Fruit fly (Drosophila melanogaster): Measurements from ENCODE around the gene Pgant5.

Gene Pgant5

DNA sequence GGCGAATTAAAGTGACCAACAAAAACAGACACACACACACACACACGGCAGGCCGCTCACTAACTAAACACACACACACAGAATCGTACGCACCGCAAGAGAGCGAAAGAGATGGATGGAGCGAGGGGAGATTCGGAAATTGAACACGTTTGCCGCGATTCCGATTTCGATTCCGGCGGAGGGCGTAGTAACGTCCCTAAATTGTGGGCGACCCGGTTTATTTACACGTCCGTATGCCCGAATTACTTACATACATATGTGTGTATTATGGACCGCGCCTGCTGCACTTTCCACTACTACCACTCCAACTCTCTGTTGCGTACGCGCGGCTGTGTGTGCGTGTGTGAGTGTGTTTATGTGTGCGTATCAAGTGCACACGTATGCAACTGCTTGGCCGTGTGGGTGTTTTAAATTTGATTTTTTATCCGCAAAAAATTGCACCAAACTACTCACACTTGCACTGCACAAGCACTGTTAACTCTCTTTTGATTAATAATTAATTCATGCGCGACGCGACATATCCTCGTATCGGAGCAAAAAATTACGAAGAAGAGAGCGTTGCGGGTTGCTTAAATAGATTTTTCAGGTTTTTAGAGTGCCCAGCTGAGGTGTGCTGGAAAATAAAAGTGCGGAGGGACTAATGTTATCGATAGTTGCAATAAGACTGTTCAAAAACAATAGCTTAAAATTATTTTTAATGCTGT is at the start of gene Pgant5:
TSS of gene Pgant5 (minus strand) at position 601 of the 704 bp plus-strand sequence.
- TF ChIP-seq usp (GFP tag; optimal IDR thresholded peaks at IDR 0.05) (no peak), CG8478 (optimal IDR thresholded peaks at IDR 0.05) (peak; percentile 92)

DNA sequence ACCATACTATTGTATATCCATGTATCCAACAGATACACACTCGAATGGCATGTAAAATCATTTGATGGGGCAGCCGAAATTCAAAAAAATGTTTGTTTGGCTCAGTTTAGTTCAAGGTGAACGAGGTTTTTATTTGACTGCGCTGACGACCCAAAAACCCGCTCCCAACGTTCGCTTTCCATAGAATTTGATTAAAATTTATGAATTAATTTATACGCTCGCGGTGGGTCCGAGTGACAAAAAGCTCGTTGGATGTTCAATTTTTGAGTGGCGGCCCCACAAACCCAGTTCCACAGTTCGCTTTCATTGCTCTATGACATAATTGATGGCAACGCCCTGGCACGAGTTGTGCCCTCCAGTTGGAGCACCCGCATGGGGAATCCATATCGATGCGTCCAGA is 26.2 kb upstream of the Pgant5 start:
- TF ChIP-seq CG8478 (optimal IDR thresholded peaks at IDR 0.05) (no peak), usp (GFP tag; optimal IDR thresholded peaks at IDR 0.05) (no peak), pan (optimal IDR thresholded peaks at IDR 0.05) (no peak), EcR (GFP tag; optimal IDR thresholded peaks at IDR 0.05) (no peak), Dll (optimal IDR thresholded peaks at IDR 0.05) (no peak), psq (optimal IDR thresholded peaks at IDR 0.05) (no peak)

DNA sequence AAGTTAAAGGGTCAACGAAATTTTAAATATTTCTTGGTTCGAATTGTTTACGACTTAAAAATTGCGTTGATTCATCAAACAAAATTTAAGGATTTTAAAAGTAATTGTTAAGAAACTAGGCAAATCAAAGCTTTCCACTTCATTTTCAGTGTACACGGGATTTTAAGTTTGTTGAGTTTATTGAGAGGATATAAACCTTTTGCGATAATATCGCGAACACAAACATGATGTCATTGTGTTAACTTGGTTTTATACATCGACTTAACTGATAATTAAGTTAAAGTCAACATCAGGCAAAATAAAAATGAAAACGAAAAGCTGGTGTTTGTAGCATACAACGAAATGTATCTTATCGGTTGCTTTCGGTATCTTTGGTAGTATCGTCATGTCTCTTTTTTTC is 23.7 kb upstream of the Pgant5 start:
- TF ChIP-seq pan (optimal IDR thresholded peaks at IDR 0.05) (no peak), Dll (optimal IDR thresholded peaks at IDR 0.05) (no peak), CG8478 (optimal IDR thresholded peaks at IDR 0.05) (no peak), psq (optimal IDR thresholded peaks at IDR 0.05) (no peak)

DNA sequence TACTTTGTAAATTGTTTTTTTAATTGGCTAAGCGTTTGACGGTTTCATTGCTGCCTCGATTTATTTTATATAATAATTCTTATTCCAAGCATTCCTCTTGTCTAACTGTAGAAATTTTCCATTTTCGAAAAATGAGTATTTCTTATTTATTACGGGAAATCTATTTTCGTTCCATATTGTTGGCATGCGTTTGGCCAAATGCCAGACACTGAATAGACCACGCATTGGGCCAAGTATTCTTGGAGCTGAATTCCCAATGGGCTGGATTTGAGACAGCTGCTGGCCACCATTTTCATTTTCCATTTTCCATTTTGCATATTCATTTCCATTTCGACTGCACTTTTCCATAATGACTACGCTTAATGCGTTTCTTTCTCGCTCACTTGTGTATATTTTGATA is 23.1 kb upstream of the Pgant5 start:
- TF ChIP-seq EcR (GFP tag; optimal IDR thresholded peaks at IDR 0.05) (no peak), CG8478 (optimal IDR thresholded peaks at IDR 0.05) (no peak), psq (optimal IDR thresholded peaks at IDR 0.05) (no peak)

DNA sequence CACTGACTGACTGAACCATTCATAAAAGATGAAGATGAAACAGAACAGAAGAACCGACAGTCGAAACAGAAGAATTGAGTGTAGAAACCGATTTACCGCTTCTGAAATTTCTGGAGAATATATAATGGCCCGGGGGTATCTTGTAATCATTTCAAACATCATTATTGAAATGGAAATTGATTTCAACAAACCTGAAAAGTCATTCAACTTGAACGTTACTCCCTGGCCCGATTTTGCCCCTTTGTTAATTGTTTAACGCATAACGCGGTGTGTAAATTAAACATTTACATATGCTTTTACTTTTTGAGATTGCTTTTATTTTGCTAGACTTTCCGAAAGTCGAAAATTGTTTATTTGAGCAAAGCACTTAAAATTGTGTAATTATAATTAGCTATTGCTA is 21.5 kb upstream of the Pgant5 start:
- TF ChIP-seq usp (GFP tag; optimal IDR thresholded peaks at IDR 0.05) = no peak
- no peak for TF ChIP-seq Dll (optimal IDR thresholded peaks at IDR 0.05)
- TF ChIP-seq CG8478 (optimal IDR thresholded peaks at IDR 0.05) = no peak
- no peak for TF ChIP-seq psq (optimal IDR thresholded peaks at IDR 0.05)
- no peak for TF ChIP-seq pan (optimal IDR thresholded peaks at IDR 0.05)
- TF ChIP-seq EcR (GFP tag; optimal IDR thresholded peaks at IDR 0.05) = no peak

DNA sequence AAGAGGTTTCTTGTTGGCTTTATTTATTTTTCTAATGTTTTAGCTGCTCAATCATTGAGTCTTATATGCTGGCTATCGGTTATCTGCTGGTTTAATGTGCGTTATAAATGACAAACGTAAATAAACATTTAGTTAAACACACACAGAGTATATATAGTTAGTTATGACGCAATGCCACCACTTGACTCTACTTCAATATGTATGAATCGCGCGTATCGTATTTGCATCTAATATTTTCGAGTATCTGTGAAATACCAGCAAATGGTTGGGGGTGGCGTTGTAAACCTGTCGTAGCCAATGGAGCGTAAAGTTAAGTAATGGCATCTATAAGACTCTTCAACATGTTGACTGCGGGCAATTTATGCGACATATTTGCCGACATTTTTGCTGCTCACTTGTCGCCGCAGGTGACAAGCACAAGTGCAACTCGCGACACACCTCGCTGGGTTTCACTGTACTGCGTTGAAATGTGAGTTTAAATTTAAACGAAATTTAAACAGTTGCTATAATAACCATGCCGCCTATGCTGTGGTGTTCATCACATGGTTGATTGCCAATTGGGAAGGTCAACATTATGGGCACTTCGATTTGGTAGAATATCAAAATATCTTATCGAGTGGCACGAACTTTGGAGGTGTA is 20.2 kb upstream of the Pgant5 start:
- TF ChIP-seq CG8478 (optimal IDR thresholded peaks at IDR 0.05) (no peak), psq (optimal IDR thresholded peaks at IDR 0.05) (no peak), pan (optimal IDR thresholded peaks at IDR 0.05) (no peak), EcR (GFP tag; optimal IDR thresholded peaks at IDR 0.05) (no peak), usp (GFP tag; optimal IDR thresholded peaks at IDR 0.05) (no peak), Dll (optimal IDR thresholded peaks at IDR 0.05) (no peak)

DNA sequence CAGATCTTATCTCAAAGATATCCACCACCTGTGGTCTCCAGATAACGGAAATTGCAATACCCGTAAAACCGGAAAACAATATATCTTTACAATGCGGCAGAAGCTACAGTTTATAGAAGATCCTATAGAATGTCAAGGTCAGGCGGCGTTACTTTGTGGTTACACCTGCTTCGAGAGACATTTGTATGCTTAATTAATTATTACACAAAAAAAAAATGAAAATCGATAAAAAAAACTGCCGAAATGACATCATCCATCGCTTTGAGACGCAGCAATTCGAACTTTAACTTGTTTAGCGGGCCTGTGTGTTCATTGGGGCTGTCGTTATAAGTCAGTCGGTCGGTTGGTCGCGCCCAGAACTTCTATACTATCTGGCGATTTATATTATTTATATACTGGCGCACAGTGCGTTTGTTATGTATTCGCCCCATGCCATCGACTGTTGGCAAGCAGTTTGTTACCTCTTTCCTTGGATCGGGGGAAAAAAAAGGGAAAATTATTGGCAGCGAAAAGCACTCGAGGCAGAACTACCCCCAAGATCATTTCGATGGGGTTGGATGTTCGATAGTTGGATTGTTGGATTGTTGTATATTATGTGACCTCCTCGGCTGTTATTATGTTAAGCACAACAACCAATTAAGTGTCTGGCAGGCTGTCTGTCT is 18.0 kb upstream of the Pgant5 start:
- TF ChIP-seq usp (GFP tag; optimal IDR thresholded peaks at IDR 0.05) (no peak), CG8478 (optimal IDR thresholded peaks at IDR 0.05) (no peak)

DNA sequence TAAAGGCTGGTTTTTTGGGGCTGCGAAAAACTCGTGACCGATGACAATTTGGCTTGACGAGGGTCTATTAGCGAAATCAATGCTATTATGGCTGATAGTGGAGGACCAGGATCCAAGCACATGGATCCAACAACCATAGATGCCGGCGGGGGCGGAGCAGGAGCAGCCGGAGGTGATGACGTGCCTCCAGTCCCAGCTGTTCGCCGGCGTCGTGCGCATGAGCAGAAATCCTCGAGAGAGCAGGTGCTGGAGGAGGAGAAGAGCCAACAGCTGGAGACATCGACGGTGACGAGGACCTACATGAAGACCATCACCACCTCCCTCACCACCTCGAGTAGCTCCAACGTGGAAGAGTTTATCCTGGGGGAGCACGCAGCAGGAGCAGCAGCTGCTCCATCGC is 15.7 kb upstream of the Pgant5 start:
- TF ChIP-seq psq (optimal IDR thresholded peaks at IDR 0.05) = no peak

DNA sequence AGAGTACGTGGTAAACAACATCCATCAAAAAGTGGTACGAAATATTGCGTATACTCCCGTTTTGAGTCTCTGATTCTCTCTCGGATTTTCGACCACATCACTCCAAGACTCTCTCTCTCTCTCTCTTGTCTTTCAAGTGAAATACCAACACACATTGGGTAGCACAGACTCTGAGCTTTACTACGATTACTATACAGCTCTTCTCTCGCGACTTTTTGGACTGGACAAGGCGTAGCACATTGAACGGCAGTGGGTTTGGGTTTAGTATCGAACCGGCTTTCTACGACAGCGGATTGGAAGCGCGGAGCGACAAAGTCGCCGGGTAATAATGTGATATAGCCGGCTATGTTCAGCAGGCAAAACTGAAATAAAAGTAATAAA is 14.9 kb upstream of the Pgant5 start:
- TF ChIP-seq usp (GFP tag; optimal IDR thresholded peaks at IDR 0.05) = no peak
- no peak for TF ChIP-seq Dll (optimal IDR thresholded peaks at IDR 0.05)
- TF ChIP-seq psq (optimal IDR thresholded peaks at IDR 0.05) = no peak

DNA sequence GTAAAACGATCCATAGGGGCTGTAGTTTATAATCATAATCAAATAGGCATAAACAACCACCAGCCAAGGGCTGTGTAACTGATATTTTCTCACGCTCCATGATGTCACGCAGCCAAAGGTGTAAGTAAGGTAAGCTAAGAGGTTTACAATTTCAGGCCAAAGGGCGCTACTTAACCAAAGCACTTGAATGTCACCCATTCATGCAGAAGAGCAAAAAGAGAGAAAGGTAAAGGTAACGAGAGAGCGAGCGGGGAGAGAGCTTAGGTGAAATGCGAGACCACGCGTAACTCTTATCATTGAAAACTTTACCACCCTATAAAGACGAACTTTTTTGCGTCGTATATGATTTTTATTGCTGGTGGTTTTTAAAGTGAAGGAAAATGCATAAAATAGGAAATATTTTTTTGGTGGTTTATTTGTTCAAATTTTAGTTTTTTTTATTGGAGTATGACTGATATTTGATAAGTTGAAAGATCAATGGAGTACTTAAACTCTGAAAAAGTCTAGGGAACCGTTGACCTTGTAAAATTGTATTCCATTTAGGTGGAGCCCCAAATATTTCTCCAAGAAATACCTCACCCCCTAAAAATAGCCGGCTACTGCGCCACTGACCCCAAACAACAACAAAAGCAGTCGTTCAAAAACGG is 14.4 kb upstream of the Pgant5 start:
- TF ChIP-seq pan (optimal IDR thresholded peaks at IDR 0.05) (peak; percentile 58), Dll (optimal IDR thresholded peaks at IDR 0.05) (no peak), psq (optimal IDR thresholded peaks at IDR 0.05) (no peak)

DNA sequence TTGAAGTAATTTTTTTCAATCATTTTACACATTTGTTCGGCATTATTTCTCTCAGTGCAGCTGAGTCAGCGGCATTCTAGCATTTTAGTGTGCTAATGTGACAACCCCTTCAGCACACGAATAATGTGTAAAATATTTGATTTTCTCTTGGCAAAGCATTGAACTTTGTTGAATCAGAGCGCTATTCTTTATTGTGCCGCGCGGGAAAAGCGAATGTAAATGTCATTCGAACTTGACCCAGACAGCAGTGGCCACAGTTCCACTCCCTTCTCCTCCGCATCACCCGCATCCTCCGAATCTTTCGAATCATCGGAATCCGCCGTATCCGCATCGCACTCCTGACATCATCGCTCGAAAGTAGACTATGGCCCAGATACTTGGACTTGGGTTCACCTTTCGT is 10.3 kb upstream of the Pgant5 start:
- no peak for TF ChIP-seq Dll (optimal IDR thresholded peaks at IDR 0.05)
- TF ChIP-seq EcR (GFP tag; optimal IDR thresholded peaks at IDR 0.05) = no peak
- no peak for TF ChIP-seq usp (GFP tag; optimal IDR thresholded peaks at IDR 0.05)
- TF ChIP-seq CG8478 (optimal IDR thresholded peaks at IDR 0.05) = no peak
- no peak for TF ChIP-seq pan (optimal IDR thresholded peaks at IDR 0.05)
- no peak for TF ChIP-seq psq (optimal IDR thresholded peaks at IDR 0.05)

DNA sequence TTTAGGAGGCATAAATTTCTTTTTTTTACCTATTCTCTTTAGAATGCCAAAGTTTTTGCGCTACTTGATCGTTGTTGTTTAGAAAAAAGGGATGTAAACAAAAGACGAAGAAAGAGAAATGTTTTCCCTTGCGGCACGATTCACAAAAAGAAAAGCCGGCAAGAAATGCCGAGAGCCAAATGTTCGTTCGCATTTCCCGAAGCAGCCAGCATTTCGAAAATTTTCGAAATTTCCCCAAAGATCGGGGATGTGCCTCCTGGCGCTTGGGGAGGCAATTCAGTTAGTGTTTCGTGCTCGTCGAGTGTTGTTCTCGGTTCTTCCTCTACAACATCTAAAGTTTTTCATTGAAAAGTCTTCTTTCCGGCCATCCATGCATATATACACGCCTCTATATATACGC is 7.2 kb upstream of the Pgant5 start, which contains the start of gene Msp300:
TSS of gene Msp300 (plus strand) at position 301 of the 400 bp plus-strand sequence.
- no peak for TF ChIP-seq EcR (GFP tag; optimal IDR thresholded peaks at IDR 0.05)
- no peak for TF ChIP-seq usp (GFP tag; optimal IDR thresholded peaks at IDR 0.05)
- no peak for TF ChIP-seq psq (optimal IDR thresholded peaks at IDR 0.05)
- TF ChIP-seq Dll (optimal IDR thresholded peaks at IDR 0.05) = no peak

DNA sequence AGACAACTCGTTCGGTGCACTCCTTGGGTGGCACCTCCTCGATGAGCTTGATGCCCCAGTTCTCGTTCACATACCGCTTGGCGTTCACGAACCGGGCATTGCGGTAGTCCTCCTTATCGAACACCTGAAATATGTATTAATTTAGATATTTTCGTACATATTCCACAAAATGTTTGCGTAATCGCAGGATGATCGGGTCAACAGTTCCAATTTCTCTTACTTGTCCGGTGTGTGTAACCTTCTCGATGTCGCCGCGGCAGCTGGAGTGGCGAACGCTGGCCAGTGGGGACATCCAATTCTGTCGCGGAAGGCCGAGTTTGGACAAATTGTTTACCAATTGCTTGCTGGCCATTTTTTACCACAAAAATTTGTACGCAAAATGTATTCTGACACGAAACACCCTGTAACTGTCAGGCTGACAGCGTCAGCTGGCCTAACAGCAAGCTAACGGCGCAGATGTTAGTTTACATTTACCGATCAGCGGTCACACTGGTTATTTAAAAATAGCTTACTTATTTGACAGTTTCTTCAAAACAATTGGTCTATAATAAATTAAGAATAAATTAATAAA is 6.5 kb upstream of the Pgant5 start, which contains the start of gene ND-13A:
TSS of gene ND-13A (minus strand) at position 499 of the 571 bp plus-strand sequence.
- TF ChIP-seq CG8478 (optimal IDR thresholded peaks at IDR 0.05) = no peak
- no peak for TF ChIP-seq psq (optimal IDR thresholded peaks at IDR 0.05)
- TF ChIP-seq usp (GFP tag; optimal IDR thresholded peaks at IDR 0.05) = no peak
- no peak for TF ChIP-seq Dll (optimal IDR thresholded peaks at IDR 0.05)

Data from whole organism.